Fruit fly (Drosophila melanogaster) whole organism: Measurements from ENCODE around the gene CG4911.

Experiments
- CG8478 ChIP-seq: fragments of >200 bp; optimal IDR thresholded peaks from 2 replicates; lab custom pipeline; 2018; ENCODE audit warnings: inconsistent platforms
- Dll ChIP-seq: fragments of >200 bp; optimal IDR thresholded peaks from 2 replicates; lab custom pipeline; 2017
- pan ChIP-seq: fragments of >200 bp; optimal IDR thresholded peaks from 2 replicates; lab custom pipeline; 2017
- psq ChIP-seq: fragments of >200 bp; optimal IDR thresholded peaks from 2 replicates; lab custom pipeline; 2017
- usp ChIP-seq: fragments of >200 bp; optimal IDR thresholded peaks from 2 replicates; lab custom pipeline; 2017; ENCODE audit warnings: missing biosample characterization, missing genetic modification characterization, mixed read lengths

- TF ChIP-seq CG8478 (lab: Kevin White, UChicago) (no peak), usp (GFP tag; lab: Kevin White, UChicago) (no peak), psq (no peak), Dll (no peak), pan (no peak)
Observed at dm6 chr3L:9115654-9116053, 43.1 kb upstream of the CG4911 start.
